Worm (Caenorhabditis elegans): ENCODE results near the gene F31F6.2.

F31F6.2 gene

ce11 chrX:14819495-14819894 is 52.2 kb downstream of the F31F6.2 start:
- peak; percentile 62; the same call in 1 of the 2 replicates for TF ChIP-seq cebp-1 (GFP tag; IDR thresholded peaks at IDR 0.05)
- TF ChIP-seq cebp-1 (tag; optimal IDR thresholded peaks at IDR 0.05) = peak; percentile 86
- no peak for TF ChIP-seq F57C9.4 (tag; optimal IDR thresholded peaks at IDR 0.05)
